Worm (Caenorhabditis elegans): ENCODE data around the gene C18A3.11.

Gene C18A3.11

DNA sequence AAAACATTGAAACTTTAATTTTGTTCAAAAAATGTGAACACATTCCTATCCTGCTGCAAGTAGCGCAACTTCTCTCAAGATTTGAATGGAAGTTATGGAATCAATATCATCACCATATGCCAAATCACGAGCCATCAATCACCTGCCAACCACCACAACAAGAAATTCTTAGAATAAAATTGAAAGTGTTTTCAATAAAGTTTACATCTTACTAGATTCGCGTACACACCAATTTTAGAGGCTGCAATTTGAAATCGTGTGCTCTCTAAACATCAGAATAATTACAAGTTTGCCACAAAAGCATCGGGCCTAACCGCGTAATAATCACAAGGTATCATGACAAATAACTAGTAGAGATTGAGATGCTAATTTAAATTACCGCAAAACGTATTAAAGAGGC lies 44.0 kb downstream of the C18A3.11 start:
- TF ChIP-seq ZK546.5 (tag; optimal IDR thresholded peaks at IDR 0.05) (no peak), daf-12 (tag; optimal IDR thresholded peaks at IDR 0.05) (no peak), nhr-23 (tag; optimal IDR thresholded peaks at IDR 0.05) (no peak), elt-3 (tag; optimal IDR thresholded peaks at IDR 0.05) (no peak), egl-5 (tag; optimal IDR thresholded peaks at IDR 0.05) (no peak), lsy-12 (tag; optimal IDR thresholded peaks at IDR 0.05) (no peak), nhr-237 (tag; optimal IDR thresholded peaks at IDR 0.05) (no peak)

DNA sequence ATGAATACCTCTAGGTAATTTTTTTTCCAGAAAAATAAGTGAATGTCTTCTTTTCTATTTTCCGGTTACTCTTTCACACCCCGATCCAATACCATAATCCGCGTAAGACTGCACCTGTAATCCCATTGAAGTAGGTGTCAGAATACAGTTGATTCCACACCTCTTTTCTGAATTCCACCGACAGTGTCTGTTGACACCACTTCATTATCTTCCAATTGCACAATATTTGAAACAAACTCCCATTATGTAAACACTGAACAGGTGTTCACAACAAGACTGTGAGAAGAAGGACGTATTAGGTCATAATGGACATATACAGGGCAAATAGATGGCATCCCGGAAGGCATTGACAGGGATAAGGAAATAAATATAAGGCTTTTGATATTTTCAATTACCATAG lies 46.5 kb downstream of the C18A3.11 start:
- TF ChIP-seq pha-4 (tag; optimal IDR thresholded peaks at IDR 0.05): no peak
- TF ChIP-seq lsy-12 (tag; optimal IDR thresholded peaks at IDR 0.05): no peak
- no peak for TF ChIP-seq nhr-12 (tag; optimal IDR thresholded peaks at IDR 0.05)
- TF ChIP-seq skn-1 (tag; optimal IDR thresholded peaks at IDR 0.05): no peak
- no peak for TF ChIP-seq fkh-2 (tag; optimal IDR thresholded peaks at IDR 0.05)
- TF ChIP-seq aly-2 (tag; optimal IDR thresholded peaks at IDR 0.05): no peak

ce11 chrII:5779866-5780265 lies 49.0 kb downstream of the C18A3.11 start:
- TF ChIP-seq mml-1 (tag; optimal IDR thresholded peaks at IDR 0.05) (no peak), hmg-11 (tag; optimal IDR thresholded peaks at IDR 0.05) (peak; percentile 56), skn-1 (tag; optimal IDR thresholded peaks at IDR 0.05) (peak; percentile 22), lin-39 (tag; optimal IDR thresholded peaks at IDR 0.05) (peak; percentile 1), fkh-2 (tag; optimal IDR thresholded peaks at IDR 0.05) (no peak), nfya-1 (tag; optimal IDR thresholded peaks at IDR 0.05; ENCODE audit: insufficient read depth) (peak; percentile 51), pqm-1 (tag; optimal IDR thresholded peaks at IDR 0.05) (no peak), ztf-4 (tag; optimal IDR thresholded peaks at IDR 0.05) (no peak), tbx-2 (tag; optimal IDR thresholded peaks at IDR 0.05) (no peak), sea-2 (GFP tag; optimal IDR thresholded peaks at IDR 0.05) (no peak), ceh-28 (tag; optimal IDR thresholded peaks at IDR 0.05) (no peak), fkh-10 (GFP tag; optimal IDR thresholded peaks at IDR 0.05) (peak; percentile 21), daf-12 (tag; optimal IDR thresholded peaks at IDR 0.05) (no peak)

All from whole organism, L3 larva.